Fruit fly (Drosophila melanogaster) S2 (cell line): ENCODE data around the gene Glg1.

Experiments used
- CG8478 ChIP-seq: fragments of >200 bp; optimal IDR thresholded peaks from 2 replicates; lab custom pipeline; 2018
- CTCF ChIP-seq, 2 experiments: fragments of >200 bp; optimal IDR thresholded peaks; 2 replicates each; lab custom pipeline; 2018

DNA sequence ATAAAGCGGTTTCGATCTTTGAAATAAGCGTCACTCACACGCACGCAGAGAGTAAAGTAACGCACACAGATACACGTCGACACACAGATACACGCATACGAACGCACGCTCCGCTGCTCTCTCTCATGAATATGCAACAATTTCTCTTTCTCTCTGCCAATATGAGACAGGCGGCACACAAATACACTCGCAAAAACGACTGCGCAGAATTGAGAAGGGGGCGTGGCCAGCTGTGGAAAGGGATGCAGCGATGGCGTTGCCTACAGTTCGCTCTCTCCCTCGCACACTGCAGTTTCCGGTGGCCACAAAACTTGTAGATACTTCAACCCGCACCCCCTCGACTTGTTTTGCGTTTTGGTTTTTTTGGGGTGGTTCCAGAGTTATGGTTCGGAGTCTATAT, 27.7 kb downstream of the Glg1 start:
- TF ChIP-seq CTCF (optimal IDR thresholded peaks at IDR 0.05; lab: Kevin White, UChicago) (no peak), CG8478 (lab: Kevin White, UChicago) (no peak)
